Fruit fly (Drosophila melanogaster) whole organism: ENCODE data around the gene yata.

Experiments used
- CG8478 ChIP-seq: fragments of >200 bp; optimal IDR thresholded peaks from 2 replicates; lab custom pipeline; 2018; ENCODE audit warnings: inconsistent platforms
- Dll ChIP-seq: fragments of >200 bp; optimal IDR thresholded peaks from 2 replicates; lab custom pipeline; 2017
- EcR ChIP-seq, 2 experiments: fragments of >200 bp; optimal IDR thresholded peaks; 2 replicates each; lab custom pipeline; 2017; ENCODE audit warnings: missing biosample characterization in 2 of 2, missing genetic modification characterization in 2 of 2, missing genetic modification reagents in 2 of 2
- pan ChIP-seq: fragments of >200 bp; optimal IDR thresholded peaks from 2 replicates; lab custom pipeline; 2017
- psq ChIP-seq: fragments of >200 bp; optimal IDR thresholded peaks from 2 replicates; lab custom pipeline; 2017
- usp ChIP-seq: fragments of >200 bp; optimal IDR thresholded peaks from 2 replicates; lab custom pipeline; 2017; ENCODE audit warnings: missing biosample characterization, missing genetic modification characterization, mixed read lengths

yata gene

dm6 chr3R:29748591-29749303 lies at the start of gene yata, which contains the start of gene ATPsyngamma:
Gene yata (plus strand): TSS chr3R:29749219.
Gene ATPsyngamma (minus strand): TSS chr3R:29749163.
- TF ChIP-seq EcR (GFP tag; optimal IDR thresholded peaks at IDR 0.05; lab: Kevin White, UChicago) (no peak), CG8478 (lab: Kevin White, UChicago) (no peak), usp (GFP tag; lab: Kevin White, UChicago) (no peak), psq (lab: Kevin White, UChicago) (no peak), Dll (no peak), pan (no peak)

DNA sequence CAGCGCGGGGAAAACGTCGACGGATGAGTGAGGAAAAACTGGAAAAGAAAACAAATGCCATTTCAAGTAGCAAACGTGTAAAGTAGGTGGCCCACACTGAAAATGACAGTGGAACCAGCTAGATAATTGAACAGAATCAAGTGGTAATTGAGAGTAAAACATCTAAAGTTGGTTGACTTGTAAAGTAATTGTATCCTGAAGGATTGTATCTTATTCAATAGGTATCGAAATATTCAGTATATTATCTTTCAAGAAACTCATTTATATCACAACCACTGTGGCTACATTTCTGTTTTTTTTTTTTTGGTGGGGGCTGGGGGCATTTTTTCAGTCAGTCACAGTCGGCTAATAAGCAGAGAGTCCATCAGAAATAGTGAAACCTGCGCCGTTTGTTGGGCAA lies 49.8 kb upstream of the yata start:
- TF ChIP-seq pan (no peak), EcR (GFP tag; optimal IDR thresholded peaks at IDR 0.05; lab: Kevin White, UChicago) (no peak)

dm6 chr3R:29701739-29702138 lies 47.3 kb upstream of the yata start:
- TF ChIP-seq psq (lab: Kevin White, UChicago) (no peak), Dll (no peak), EcR (GFP tag; optimal IDR thresholded peaks at IDR 0.05; lab: Kevin White, UChicago) (no peak), pan (no peak), CG8478 (lab: Kevin White, UChicago) (no peak), usp (GFP tag; lab: Kevin White, UChicago) (no peak)

DNA sequence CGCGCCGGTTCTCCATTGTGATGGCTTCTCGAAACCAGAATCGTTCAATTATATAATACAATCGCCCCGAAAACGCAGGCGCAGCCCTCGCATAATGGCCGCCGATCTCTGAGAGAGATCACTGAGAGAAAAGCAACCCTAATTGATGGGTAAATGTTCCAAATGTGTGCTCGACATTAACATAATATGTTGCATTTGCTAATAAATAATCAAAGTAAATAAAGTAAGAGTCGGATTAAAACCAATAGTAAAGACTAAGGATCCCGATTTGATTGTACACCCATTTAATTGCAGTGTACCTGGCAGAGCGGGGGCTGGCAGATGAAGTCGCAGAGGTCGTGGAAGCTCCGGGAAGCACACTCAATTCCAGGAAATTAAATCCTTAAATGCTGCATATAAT lies 44.5 kb upstream of the yata start:
- TF ChIP-seq Dll (no peak), pan (no peak), usp (GFP tag; lab: Kevin White, UChicago) (no peak), psq (lab: Kevin White, UChicago) (no peak), CG8478 (lab: Kevin White, UChicago) (no peak), EcR (GFP tag; optimal IDR thresholded peaks at IDR 0.05; lab: Kevin White, UChicago) (no peak)

dm6 chr3R:29705789-29706303 lies 43.2 kb upstream of the yata start:
- TF ChIP-seq CG8478 (lab: Kevin White, UChicago) (no peak), psq (lab: Kevin White, UChicago) (no peak), EcR (GFP tag; optimal IDR thresholded peaks at IDR 0.05; lab: Kevin White, UChicago) (no peak), Dll (no peak), pan (no peak), usp (GFP tag; lab: Kevin White, UChicago) (no peak)

DNA sequence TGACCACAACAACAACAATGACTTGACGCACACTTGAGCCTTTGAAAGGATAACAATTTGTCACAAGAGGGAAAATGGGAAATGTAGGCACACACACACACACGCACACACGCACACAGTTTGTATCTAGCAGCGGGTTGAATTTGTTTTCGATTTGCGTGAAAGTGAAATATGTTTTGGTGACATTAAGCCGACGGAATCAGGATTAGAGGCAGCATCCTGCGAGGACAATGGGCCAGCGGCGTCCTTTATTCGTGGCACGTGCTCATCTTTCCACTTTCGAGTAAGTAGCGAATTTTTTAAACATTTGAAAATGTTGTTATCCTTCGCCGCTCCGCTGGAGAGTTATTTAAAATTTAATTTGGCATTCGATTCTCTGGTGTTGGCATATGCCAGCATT lies 41.8 kb upstream of the yata start:
- TF ChIP-seq Dll (no peak), EcR (GFP tag; optimal IDR thresholded peaks at IDR 0.05; lab: Kevin White, UChicago) (no peak), usp (GFP tag; lab: Kevin White, UChicago) (no peak), pan (no peak), psq (lab: Kevin White, UChicago) (no peak), CG8478 (lab: Kevin White, UChicago) (no peak)

dm6 chr3R:29708322-29708721 lies 40.7 kb upstream of the yata start:
- TF ChIP-seq CG8478 (lab: Kevin White, UChicago): no peak
- no peak for TF ChIP-seq psq (lab: Kevin White, UChicago)
- no peak for TF ChIP-seq EcR (GFP tag; optimal IDR thresholded peaks at IDR 0.05; lab: Kevin White, UChicago)
- no peak for TF ChIP-seq pan
- TF ChIP-seq usp (GFP tag; lab: Kevin White, UChicago): no peak
- TF ChIP-seq Dll: no peak

- no peak for TF ChIP-seq usp (GFP tag; lab: Kevin White, UChicago)
These were observed 37.6 kb upstream of the yata start for dm6 chr3R:29711434-29711833.

DNA sequence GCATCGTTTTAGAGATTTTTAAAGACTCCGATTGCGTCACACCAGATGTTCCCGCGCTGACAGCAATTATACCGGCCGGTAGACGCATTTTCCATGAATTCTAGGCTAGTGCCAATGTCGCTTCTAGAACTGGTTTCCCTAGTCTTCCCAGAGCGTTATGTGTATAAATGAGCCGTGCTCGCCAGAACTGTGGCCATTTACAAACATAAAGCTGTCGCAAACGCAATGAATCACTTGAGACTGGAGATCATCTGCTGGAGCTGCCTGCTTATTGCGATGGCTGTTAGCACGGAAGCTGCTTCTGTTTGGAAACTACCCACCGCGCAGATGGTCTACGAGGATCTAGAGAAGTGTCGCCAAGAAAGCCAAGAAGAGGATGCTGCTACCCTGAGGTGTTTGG lies 34.7 kb upstream of the yata start, which contains the start of gene Obp99d:
Gene Obp99d (plus strand): TSS at position 192 of the 400 bp plus-strand sequence.
- TF ChIP-seq pan: no peak

- no peak for TF ChIP-seq psq (lab: Kevin White, UChicago)
- no peak for TF ChIP-seq Dll
- TF ChIP-seq CG8478 (lab: Kevin White, UChicago): no peak
- TF ChIP-seq EcR (GFP tag; optimal IDR thresholded peaks at IDR 0.05; lab: Kevin White, UChicago): no peak
- no peak for TF ChIP-seq pan
- TF ChIP-seq usp (GFP tag; lab: Kevin White, UChicago): no peak
These were observed 33.7 kb upstream of the yata start, which contains the start of gene Dup99B for dm6 chr3R:29715277-29715676. Gene Dup99B (minus strand): TSS chr3R:29715377.

DNA sequence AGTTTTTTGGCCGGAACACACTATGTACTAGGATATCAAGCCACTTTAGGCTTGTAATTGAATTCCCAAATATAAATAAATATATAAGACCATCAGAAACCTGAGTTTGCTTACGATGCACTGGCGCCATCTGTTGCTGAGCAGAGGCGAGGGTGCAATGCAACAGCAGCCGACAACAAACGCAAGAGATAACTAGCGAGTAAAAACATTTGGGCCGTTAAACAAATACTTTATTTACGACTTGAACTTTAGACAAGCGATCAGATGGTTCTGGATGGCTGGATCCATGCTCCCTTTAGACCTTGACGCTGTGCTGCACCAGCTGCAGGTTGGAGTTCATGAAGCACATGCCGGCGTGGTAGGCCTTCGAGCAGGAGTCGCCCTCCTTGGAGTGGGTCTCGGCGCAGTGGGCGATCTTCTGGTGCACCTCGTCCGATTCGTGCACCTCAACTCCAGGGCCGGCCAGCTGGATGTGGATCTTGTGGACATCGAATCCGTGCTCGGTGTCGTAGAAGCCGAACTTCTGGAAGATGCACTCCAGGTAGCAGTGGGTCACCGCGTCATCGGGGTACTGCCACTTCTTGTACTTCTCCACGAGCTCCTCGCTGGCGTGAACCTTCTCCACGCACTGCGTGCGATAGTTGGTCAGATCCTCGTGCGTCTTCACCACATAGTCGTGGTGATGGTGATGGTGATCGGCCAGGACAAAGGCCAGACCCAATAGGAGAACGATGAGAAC lies 32.8 kb upstream of the yata start:
- TF ChIP-seq pan (no peak), EcR (GFP tag; optimal IDR thresholded peaks at IDR 0.05; lab: Kevin White, UChicago) (no peak), usp (GFP tag; lab: Kevin White, UChicago) (no peak), Dll (no peak), psq (lab: Kevin White, UChicago) (no peak), CG8478 (lab: Kevin White, UChicago) (no peak)

- TF ChIP-seq Dll (no peak), psq (lab: Kevin White, UChicago) (no peak), pan (no peak), CG8478 (lab: Kevin White, UChicago) (no peak), EcR (GFP tag; optimal IDR thresholded peaks at IDR 0.05; lab: Kevin White, UChicago) (no peak), usp (GFP tag; lab: Kevin White, UChicago) (no peak)
These were observed 32.2 kb upstream of the yata start, which contains the start of gene Obp99b for dm6 chr3R:29716782-29717317. Gene Obp99b (minus strand): TSS chr3R:29716896.
